Fruit fly (Drosophila melanogaster) whole organism, embryonic: ENCODE results near the gene CG3119.
A peak's percentile ranks its signal among the peaks of the same experiment; 100 is the strongest.

ENCODE experiments used
- ATbp ChIP-seq: fragments of 200-800 bp; sonication (Bioruptor generic); optimal IDR thresholded peaks from 2 replicates; lab custom pipeline; 2017; ENCODE audit warnings: missing biosample characterization, mild to moderate bottlenecking, missing genetic modification characterization, missing genetic modification reagents
- BEAF-32 ChIP-seq: fragments of 200-800 bp; sonication (Bioruptor generic); optimal IDR thresholded peaks from 3 replicates; lab custom pipeline; 2017; ENCODE audit warnings: missing biosample characterization, missing genetic modification characterization, mild to moderate bottlenecking, moderate library complexity, missing genetic modification reagents
- Bgb ChIP-seq: fragments of 200-800 bp; sonication (Bioruptor generic); IDR thresholded peaks from 2 replicates; pipeline ENCODE4 v1.3.6; 2022; ENCODE audit warnings: missing biosample characterization, missing genetic modification characterization; ENCODE audit not compliant: partially characterized antibody
- Bteb2 ChIP-seq: fragments of 200-800 bp; sonication (Bioruptor generic); optimal IDR thresholded peaks from 2 replicates; lab custom pipeline; 2016; ENCODE audit warnings: missing biosample characterization, missing genetic modification characterization
- CG12744 ChIP-seq: fragments of 200-800 bp; sonication (Bioruptor generic); optimal IDR thresholded peaks from 2 replicates; lab custom pipeline; 2016; ENCODE audit warnings: missing biosample characterization, missing genetic modification characterization
- CG13424 ChIP-seq: fragments of 200-800 bp; sonication (Bioruptor generic); optimal IDR thresholded peaks from 2 replicates; lab custom pipeline; 2019; ENCODE audit warnings: missing biosample characterization, mild to moderate bottlenecking, missing genetic modification characterization, moderate library complexity
- CG13624 ChIP-seq: fragments of 200-800 bp; sonication (Bioruptor generic); optimal IDR thresholded peaks from 2 replicates; lab custom pipeline; 2016; ENCODE audit warnings: missing biosample characterization, missing genetic modification characterization
- CG14014 ChIP-seq: fragments of 200-800 bp; sonication (Bioruptor generic); IDR thresholded peaks from 2 replicates; pipeline ENCODE4 v1.3.6; 2022; ENCODE audit warnings: missing biosample characterization, missing genetic modification characterization
- CG15269 ChIP-seq: fragments of 200-800 bp; sonication (Bioruptor generic); optimal IDR thresholded peaks from 2 replicates; lab custom pipeline; 2018; ENCODE audit warnings: missing biosample characterization, mild to moderate bottlenecking, missing genetic modification characterization, moderate library complexity
- CG1603 ChIP-seq: fragments of 200-800 bp; sonication (Bioruptor generic); optimal IDR thresholded peaks from 2 replicates; lab custom pipeline; 2019; ENCODE audit warnings: missing biosample characterization, mild to moderate bottlenecking, missing genetic modification characterization, moderate library complexity
- CG1647 ChIP-seq: fragments of 200-800 bp; sonication (Bioruptor generic); optimal IDR thresholded peaks from 3 replicates; lab custom pipeline; 2016; ENCODE audit warnings: missing biosample characterization, missing genetic modification characterization
- CG17328 ChIP-seq: fragments of 200-800 bp; sonication (Bioruptor generic); IDR thresholded peaks from 2 replicates; pipeline ENCODE4 v1.3.6; 2022; ENCODE audit warnings: missing biosample characterization, missing genetic modification characterization
- CG18619 ChIP-seq: fragments of 200-800 bp; sonication (Bioruptor generic); optimal IDR thresholded peaks from 3 replicates; lab custom pipeline; 2017; ENCODE audit warnings: missing biosample characterization, mild to moderate bottlenecking, missing genetic modification characterization
- CG31365 ChIP-seq: fragments of 200-800 bp; sonication (Bioruptor generic); optimal IDR thresholded peaks from 2 replicates; lab custom pipeline; 2018; ENCODE audit warnings: missing biosample characterization, mild to moderate bottlenecking, missing genetic modification characterization
- CG32532 ChIP-seq: fragments of 200-800 bp; sonication (Bioruptor generic); IDR thresholded peaks from 2 replicates; pipeline ENCODE4 v1.3.6; 2022; ENCODE audit warnings: missing biosample characterization, missing genetic modification characterization
- CG4424 ChIP-seq: fragments of 200-800 bp; sonication (Bioruptor generic); optimal IDR thresholded peaks from 3 replicates; lab custom pipeline; 2016; ENCODE audit warnings: missing biosample characterization, missing genetic modification characterization
- CG4707 ChIP-seq: fragments of 200-800 bp; sonication (Bioruptor generic); optimal IDR thresholded peaks from 2 replicates; lab custom pipeline; 2018; ENCODE audit warnings: missing biosample characterization, mild to moderate bottlenecking, missing genetic modification characterization, moderate library complexity
- CG6813 ChIP-seq: fragments of 200-800 bp; sonication (Bioruptor generic); optimal IDR thresholded peaks from 2 replicates; lab custom pipeline; 2017; ENCODE audit warnings: missing biosample characterization, missing genetic modification characterization, mild to moderate bottlenecking, moderate library complexity, missing genetic modification reagents
- CG7271 ChIP-seq: fragments of 200-800 bp; sonication (Bioruptor generic); optimal IDR thresholded peaks from 2 replicates; lab custom pipeline; 2018; ENCODE audit warnings: missing biosample characterization, mild to moderate bottlenecking, missing genetic modification characterization, moderate library complexity
- CG8924 ChIP-seq: fragments of 200-800 bp; optimal IDR thresholded peaks from 3 replicates; lab custom pipeline; 2019; ENCODE audit warnings: missing biosample characterization, mild to moderate bottlenecking, missing genetic modification characterization, moderate library complexity
- D ChIP-seq, 2 experiments: fragments of 200-800 bp in 1 of 2; fragments of >200 bp in 1 of 2; sonication (Bioruptor generic) in 1 of 2; optimal IDR thresholded peaks; 2 replicates in 1 of 2; 3 replicates in 1 of 2; lab custom pipeline; 2017; ENCODE audit warnings: mild to moderate bottlenecking in 1 of 2, missing biosample characterization in 1 of 2, missing genetic modification characterization in 1 of 2, missing genetic modification reagents in 1 of 2
- Dbx ChIP-seq: fragments of 200-800 bp; sonication (Bioruptor generic); IDR thresholded peaks from 3 replicates; pipeline ENCODE4 v1.3.6; 2022; ENCODE audit warnings: missing biosample characterization, missing genetic modification characterization
- Dp ChIP-seq: fragments of 200-800 bp; sonication (Bioruptor generic); optimal IDR thresholded peaks from 2 replicates; lab custom pipeline; 2018; ENCODE audit warnings: missing biosample characterization, mild to moderate bottlenecking, missing genetic modification characterization, moderate library complexity
- Hr51 ChIP-seq, 2 experiments: fragments of 200-800 bp; sonication (Bioruptor generic); optimal IDR thresholded peaks; 2 replicates in 1 of 2; 3 replicates in 1 of 2; lab custom pipeline; 2016 to 2018; ENCODE audit warnings: missing biosample characterization in 2 of 2, missing genetic modification characterization in 2 of 2, mild to moderate bottlenecking in 1 of 2, moderate library complexity in 1 of 2
- Lhr ChIP-seq: fragments of 200-800 bp; sonication (Bioruptor generic); optimal IDR thresholded peaks from 3 replicates; lab custom pipeline; 2017; ENCODE audit warnings: mild to moderate bottlenecking, missing biosample characterization, missing genetic modification reagents, missing genetic modification characterization
- Mes4 ChIP-seq: fragments of 200-800 bp; sonication (Bioruptor generic); optimal IDR thresholded peaks from 2 replicates; lab custom pipeline; 2016; ENCODE audit warnings: missing biosample characterization, missing genetic modification characterization
- NC2β ChIP-seq: fragments of 200-800 bp; sonication (Bioruptor generic); optimal IDR thresholded peaks from 2 replicates; lab custom pipeline; 2016; ENCODE audit warnings: missing biosample characterization, missing genetic modification characterization
- Nf-YA ChIP-seq: fragments of 200-800 bp; sonication (Bioruptor generic); IDR thresholded peaks from 2 replicates; pipeline ENCODE4 v1.3.6; 2022; ENCODE audit warnings: missing biosample characterization, missing genetic modification characterization
- Ravus ChIP-seq: fragments of 200-800 bp; sonication (Bioruptor generic); IDR thresholded peaks from 2 replicates; pipeline ENCODE4 v1.3.6; 2022; ENCODE audit warnings: missing biosample characterization, missing genetic modification characterization
- Rfx ChIP-seq: fragments of 200-800 bp; sonication (Bioruptor generic); IDR thresholded peaks from 2 replicates; pipeline ENCODE4 v1.3.6; 2022; ENCODE audit warnings: missing biosample characterization, missing genetic modification characterization
- Sin3A ChIP-seq: fragments of >200 bp; optimal IDR thresholded peaks from 2 replicates; lab custom pipeline; 2018
- TFAM ChIP-seq: fragments of 200-800 bp; sonication (Bioruptor generic); optimal IDR thresholded peaks from 2 replicates; lab custom pipeline; 2017; ENCODE audit warnings: missing biosample characterization, missing genetic modification characterization, inconsistent platforms
- crp ChIP-seq, 2 experiments: fragments of 200-800 bp; sonication (Bioruptor generic); optimal IDR thresholded peaks; 2 replicates in 1 of 2; 3 replicates in 1 of 2; lab custom pipeline; 2017; ENCODE audit warnings: missing biosample characterization in 2 of 2, missing genetic modification characterization in 2 of 2, mild to moderate bottlenecking in 1 of 2, moderate library complexity in 1 of 2
- dati ChIP-seq: fragments of 200-800 bp; sonication (Bioruptor generic); IDR thresholded peaks from 2 replicates; pipeline ENCODE4 v1.3.6; 2022; ENCODE audit warnings: missing biosample characterization, missing genetic modification characterization
- dm ChIP-seq: fragments of 200-800 bp; sonication (Bioruptor generic); optimal IDR thresholded peaks from 3 replicates; lab custom pipeline; 2016; ENCODE audit warnings: missing biosample characterization, missing genetic modification characterization
- en ChIP-seq: fragments of 200-800 bp; sonication (Bioruptor generic); optimal IDR thresholded peaks from 2 replicates; lab custom pipeline; 2016; ENCODE audit warnings: missing biosample characterization, missing genetic modification characterization
- fd3F ChIP-seq: fragments of 200-800 bp; sonication (Bioruptor generic); optimal IDR thresholded peaks from 2 replicates; lab custom pipeline; 2018; ENCODE audit warnings: missing biosample characterization, mild to moderate bottlenecking, missing genetic modification characterization, moderate library complexity
- fu2 ChIP-seq: fragments of 200-800 bp; sonication (Bioruptor generic); optimal IDR thresholded peaks from 2 replicates; lab custom pipeline; 2016; ENCODE audit warnings: missing biosample characterization, missing genetic modification characterization
- jing ChIP-seq: fragments of 200-800 bp; sonication (Bioruptor generic); optimal IDR thresholded peaks from 2 replicates; lab custom pipeline; 2018; ENCODE audit warnings: missing biosample characterization, mild to moderate bottlenecking, missing genetic modification characterization
- lab ChIP-seq: fragments of 200-800 bp; sonication (Bioruptor generic); optimal IDR thresholded peaks from 3 replicates; lab custom pipeline; 2017; ENCODE audit warnings: missing biosample characterization, missing genetic modification characterization, mild to moderate bottlenecking, moderate library complexity, missing genetic modification reagents
- mld ChIP-seq: fragments of 200-800 bp; sonication (Bioruptor generic); IDR thresholded peaks from 3 replicates; pipeline ENCODE4 v1.3.6; 2022; ENCODE audit warnings: missing biosample characterization, missing genetic modification characterization; ENCODE audit not compliant: partially characterized antibody
- nmo ChIP-seq: fragments of 200-800 bp; sonication (Bioruptor generic); optimal IDR thresholded peaks from 2 replicates; lab custom pipeline; 2018; ENCODE audit warnings: missing biosample characterization, mild to moderate bottlenecking, missing genetic modification characterization, moderate library complexity
- otp ChIP-seq: fragments of 200-800 bp; sonication (Bioruptor generic); IDR thresholded peaks from 3 replicates; pipeline ENCODE4, ENCODE4 v1.3.6; 2022; ENCODE audit warnings: missing biosample characterization, missing genetic modification characterization
- pho ChIP-seq: fragments of 200-800 bp; sonication (Bioruptor generic); optimal IDR thresholded peaks from 2 replicates; lab custom pipeline; 2016; ENCODE audit warnings: missing biosample characterization, missing genetic modification characterization
- prd ChIP-seq, 3 experiments: fragments of >200 bp in 2 of 3; fragments of 200-800 bp in 1 of 3; sonication (Bioruptor generic) in 1 of 3; optimal IDR thresholded peaks in 2 of 3; IDR thresholded peaks in 1 of 3; 2 replicates in 2 of 3; 3 replicates in 1 of 3; pipeline versions ENCODE4 v1.3.6 to Lab custom; 2017 to 2022; ENCODE audit warnings: missing biosample characterization in 1 of 3, missing genetic modification characterization in 1 of 3
- psq ChIP-seq: fragments of 200-800 bp; sonication (Bioruptor generic); optimal IDR thresholded peaks from 2 replicates; lab custom pipeline; 2017; ENCODE audit warnings: missing biosample characterization, missing genetic modification characterization
- sima ChIP-seq: fragments of 200-800 bp; sonication (Bioruptor generic); optimal IDR thresholded peaks from 2 replicates; lab custom pipeline; 2016; ENCODE audit warnings: missing biosample characterization, missing genetic modification characterization
- toy ChIP-seq: fragments of 200-800 bp; sonication (Bioruptor generic); IDR thresholded peaks from 2 replicates; pipeline ENCODE4 v1.3.6; 2022; ENCODE audit warnings: missing biosample characterization, missing genetic modification characterization

The CG3119 gene

dm6 chr2L:2874542-2875194 lies 37.0 kb upstream of the CG3119 start, which contains the start of gene CG8814 (continued):
- TF ChIP-seq ATbp (GFP tag; lab: Kevin White, UChicago): no peak
- TF ChIP-seq fu2 (GFP tag; lab: Kevin White, UChicago): no peak
- 0 out of 2 replicates have a peak, but pooled peaks have one; percentile 5 for TF ChIP-seq CG17328 (GFP tag; lab: Robert Waterston, UW)
- TF ChIP-seq Ravus (GFP tag; lab: Robert Waterston, UW): no peak
- TF ChIP-seq psq: peak; percentile 3
- peak; percentile 72; the same call in 2 of the 3 replicates for TF ChIP-seq Dbx (GFP tag; lab: Robert Waterston, UW)
- TF ChIP-seq lab: peak; percentile 75
- no peak for TF ChIP-seq D (optimal IDR thresholded peaks at IDR 0.05; lab: Kevin White, UChicago)
- TF ChIP-seq D (GFP tag; optimal IDR thresholded peaks at IDR 0.05; lab: Kevin White, UChicago): peak; percentile 40
- no peak for TF ChIP-seq jing (GFP tag; lab: Kevin White, UChicago)
- no peak for TF ChIP-seq CG6813 (GFP tag; lab: Kevin White, UChicago)
- no peak for TF ChIP-seq Mes4 (GFP tag; lab: Kevin White, UChicago)
- no peak for TF ChIP-seq dati (GFP tag; lab: Robert Waterston, UW)
- TF ChIP-seq Nf-YA: no peak
- no peak for TF ChIP-seq CG31365
- no peak for TF ChIP-seq CG4707 (GFP tag; lab: Kevin White, UChicago)
- TF ChIP-seq Bgb (GFP tag; lab: Robert Waterston, UW): peak; percentile 77
- no peak for TF ChIP-seq toy (GFP tag; lab: Robert Waterston, UW)
- peak; percentile 68 for TF ChIP-seq Dp (GFP tag; lab: Kevin White, UChicago)
- no peak for TF ChIP-seq en (GFP tag; lab: Kevin White, UChicago)
- TF ChIP-seq Lhr (GFP tag; lab: Kevin White, UChicago): peak; percentile 66
- TF ChIP-seq CG13424 (tag; lab: Kevin White, UChicago): peak; percentile 76
- no peak for TF ChIP-seq prd (optimal IDR thresholded peaks at IDR 0.05; lab: Kevin White, UChicago)
- peak; percentile 83 for TF ChIP-seq prd (GFP tag; IDR thresholded peaks at IDR 0.05; lab: Robert Waterston, UW)
- TF ChIP-seq CG14014 (GFP tag; lab: Robert Waterston, UW): peak; percentile 70
- no peak for TF ChIP-seq sima (GFP tag; lab: Kevin White, UChicago)
- peak; percentile 90 for TF ChIP-seq nmo (GFP tag; lab: Kevin White, UChicago)
- TF ChIP-seq CG15269: peak; percentile 53
- peak; percentile 75 for TF ChIP-seq Rfx
- TF ChIP-seq otp (GFP tag; lab: Robert Waterston, UW): no peak
- TF ChIP-seq pho: peak; percentile 57
- peak; percentile 68; the same call in 2 of the 3 replicates for TF ChIP-seq mld
- peak; percentile 57 for TF ChIP-seq CG18619 (GFP tag; lab: Kevin White, UChicago)
- TF ChIP-seq dm (GFP tag; lab: Kevin White, UChicago): no peak
- TF ChIP-seq Sin3A (lab: Kevin White, UChicago): peak; percentile 76
- no peak for TF ChIP-seq TFAM (GFP tag; lab: Kevin White, UChicago)
- peak; percentile 76 for TF ChIP-seq CG4424 (GFP tag; lab: Kevin White, UChicago)
- peak; percentile 97 for TF ChIP-seq BEAF-32
- TF ChIP-seq CG32532: peak; percentile 79
- TF ChIP-seq crp (GFP tag; optimal IDR thresholded peaks at IDR 0.05; lab: Kevin White, UChicago): peak in 1 of 2 experiments; percentile 39
- peak; percentile 51 for TF ChIP-seq fd3F (GFP tag; lab: Kevin White, UChicago)
- TF ChIP-seq Hr51 (GFP tag; optimal IDR thresholded peaks at IDR 0.05; lab: Kevin White, UChicago): peak; percentile 66
- no peak for TF ChIP-seq CG13624 (GFP tag; lab: Kevin White, UChicago)
- TF ChIP-seq CG8924 (tag; lab: Kevin White, UChicago): peak; percentile 82
- peak; percentile 42 for TF ChIP-seq CG1603
- TF ChIP-seq NC2β: no peak
- no peak for TF ChIP-seq CG7271 (tag; lab: Kevin White, UChicago)
- TF ChIP-seq CG12744: peak; percentile 17
- peak; percentile 33 for TF ChIP-seq Bteb2 (GFP tag; lab: Kevin White, UChicago)
- TF ChIP-seq CG1647 (GFP tag; lab: Kevin White, UChicago): peak; percentile 48
